Worm (Caenorhabditis elegans) whole organism, L4/young adult: Measurements from ENCODE around the gene C40A11.8.
A peak's percentile ranks its signal among the peaks of the same experiment; 100 is the strongest.

Source experiments
- W03F9.2 ChIP-seq: fragments of 150-350 bp; optimal IDR thresholded peaks from 2 replicates; lab custom pipeline; 2014; ENCODE audit warnings: missing biosample characterization, missing genetic modification characterization
- dao-5 ChIP-seq: sonication (generic microtip); optimal IDR thresholded peaks from 2 replicates; lab custom pipeline; 2016; ENCODE audit warnings: missing genotype, missing genetic modification characterization, moderate library complexity, missing compliant biosample characterization
- him-1 ChIP-seq: sonication (generic microtip); optimal IDR thresholded peaks from 2 replicates; lab custom pipeline; 2016; ENCODE audit warnings: missing genotype, missing genetic modification reagents, missing genetic modification characterization, missing compliant biosample characterization

Gene C40A11.8

DNA sequence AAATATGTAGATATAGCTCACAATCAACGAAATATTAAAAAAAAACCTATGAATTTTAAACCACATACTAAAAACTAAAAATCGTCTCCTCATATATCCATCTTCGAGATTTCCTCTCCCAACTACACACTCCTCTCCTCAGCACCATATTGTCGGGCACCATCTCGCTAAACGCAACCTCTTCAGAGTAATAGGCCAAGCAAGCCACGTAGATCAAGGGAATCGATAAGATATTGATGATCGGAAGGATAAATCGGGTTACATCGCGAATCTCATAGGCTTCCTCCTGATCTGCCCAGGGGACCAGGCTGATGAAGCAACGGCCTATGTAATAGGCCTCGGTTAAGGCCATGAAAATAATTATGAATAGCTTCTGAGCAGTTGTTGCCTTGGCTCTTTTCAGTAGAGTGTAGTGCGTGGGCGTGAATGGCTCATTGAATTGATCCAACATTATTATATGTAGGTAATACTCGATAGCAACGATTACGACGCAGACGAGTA, at the start of gene C40A11.8, which contains the start of gene C40A11.7:
Gene C40A11.8, minus strand, starts transcription at position 451 of the 501 bp plus-strand sequence.
Gene C40A11.7, minus strand, starts transcription at position 101 of the 501 bp plus-strand sequence.
- TF ChIP-seq W03F9.2 (no peak), dao-5 (no peak), him-1 (tag; lab: Kevin White, UChicago) (no peak)

DNA sequence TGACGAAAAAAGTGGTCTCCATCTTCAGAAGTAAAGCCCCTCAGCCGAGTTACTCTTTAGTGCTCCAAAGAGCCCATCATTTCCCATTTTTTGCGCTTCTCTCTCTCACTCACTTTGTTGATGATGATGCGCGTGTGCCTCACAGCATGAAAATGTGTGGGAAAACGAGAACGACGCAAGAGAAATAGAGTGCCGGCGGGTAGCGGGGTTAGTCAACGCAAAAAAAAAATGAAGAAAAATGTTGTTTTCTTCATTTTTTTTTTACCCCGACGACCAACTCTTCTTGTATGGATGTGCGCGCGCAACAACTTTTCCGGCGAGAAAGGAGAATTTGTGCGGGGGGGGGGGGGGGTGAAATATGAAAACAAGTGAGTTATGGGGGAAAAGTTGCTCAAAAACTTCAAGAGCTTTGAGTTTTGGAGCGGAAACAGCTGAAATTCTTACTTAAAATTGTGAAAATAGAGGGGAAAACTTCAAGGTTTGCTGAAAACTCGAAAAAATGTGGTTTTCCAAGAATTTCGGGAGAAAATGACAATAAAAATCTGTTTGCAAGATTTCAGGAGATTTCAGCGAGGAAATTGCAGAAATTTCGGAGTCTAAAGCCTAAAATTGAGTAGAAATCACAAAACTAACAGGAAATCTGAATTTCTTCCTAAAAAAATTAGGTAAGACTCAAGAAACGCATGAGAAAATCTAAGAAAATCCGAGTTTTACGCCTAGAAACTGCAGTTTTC, 47.0 kb upstream of the C40A11.8 start, which contains the start of gene C33C12.1:
Gene C33C12.1, plus strand, starts transcription at position 684 of the 734 bp plus-strand sequence.
- TF ChIP-seq him-1 (tag; lab: Kevin White, UChicago) (peak; percentile 7), W03F9.2 (no peak)

DNA sequence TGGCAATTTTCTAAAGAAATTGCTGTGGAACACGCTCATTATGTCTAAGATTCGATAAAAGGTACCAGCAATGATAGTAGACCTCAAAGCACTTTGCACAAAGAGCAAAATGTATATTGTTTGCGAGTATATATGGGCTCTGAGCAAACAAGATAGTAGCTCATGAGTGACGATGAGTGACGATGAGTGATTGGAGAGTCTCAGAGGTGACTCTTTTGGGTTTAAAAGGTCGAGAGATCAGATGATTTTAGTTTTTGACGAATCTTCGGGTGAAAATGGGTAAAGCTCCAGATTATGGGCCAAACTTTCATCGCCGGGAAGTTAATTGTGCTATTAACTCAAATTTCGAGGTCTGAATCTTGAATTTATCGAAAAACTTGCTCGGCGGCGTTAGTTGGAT, 46.0 kb upstream of the C40A11.8 start:
- TF ChIP-seq W03F9.2: no peak
- no peak for TF ChIP-seq dao-5
- TF ChIP-seq him-1 (tag; lab: Kevin White, UChicago): no peak

DNA sequence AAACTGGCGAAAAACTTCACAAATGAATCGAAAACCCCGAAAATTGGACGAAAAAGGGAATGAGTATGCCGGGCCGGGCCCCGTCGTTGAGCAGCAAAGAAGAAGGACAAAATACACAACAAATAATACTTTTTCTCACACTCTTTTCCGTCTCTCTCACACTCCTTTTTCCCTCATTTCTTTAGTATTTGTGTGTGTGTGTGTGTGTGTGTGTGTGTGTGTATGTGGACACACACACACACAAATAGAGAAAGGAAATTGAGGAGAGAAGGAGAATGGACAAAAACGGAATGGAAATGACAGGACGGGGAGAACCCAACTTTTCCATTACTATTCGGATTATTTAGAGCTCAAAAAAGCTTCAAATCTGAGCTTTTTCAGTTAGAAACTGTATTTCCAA, 44.8 kb upstream of the C40A11.8 start:
- no peak for TF ChIP-seq W03F9.2
- TF ChIP-seq dao-5: no peak
- TF ChIP-seq him-1 (tag; lab: Kevin White, UChicago): no peak

DNA sequence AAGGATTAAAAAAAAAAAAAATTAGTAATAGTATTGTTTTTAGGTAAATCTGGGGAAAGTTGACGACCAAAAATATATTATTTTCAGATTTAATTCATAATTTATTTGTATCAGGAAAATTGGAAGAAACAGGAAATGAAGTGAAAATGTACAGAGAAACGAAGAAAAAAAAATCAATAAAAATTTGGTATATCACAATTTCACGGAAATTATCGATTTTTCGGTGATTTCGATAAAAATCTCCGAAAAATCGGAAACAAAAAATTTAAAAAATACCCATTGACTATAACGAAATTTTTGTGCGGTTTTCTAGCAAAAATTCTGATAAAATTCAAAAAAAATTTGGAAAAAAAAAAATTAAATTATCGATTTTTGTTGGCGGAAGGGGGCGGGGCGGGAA, 41.5 kb upstream of the C40A11.8 start:
- TF ChIP-seq him-1 (tag; lab: Kevin White, UChicago) (no peak), W03F9.2 (no peak), dao-5 (no peak)

DNA sequence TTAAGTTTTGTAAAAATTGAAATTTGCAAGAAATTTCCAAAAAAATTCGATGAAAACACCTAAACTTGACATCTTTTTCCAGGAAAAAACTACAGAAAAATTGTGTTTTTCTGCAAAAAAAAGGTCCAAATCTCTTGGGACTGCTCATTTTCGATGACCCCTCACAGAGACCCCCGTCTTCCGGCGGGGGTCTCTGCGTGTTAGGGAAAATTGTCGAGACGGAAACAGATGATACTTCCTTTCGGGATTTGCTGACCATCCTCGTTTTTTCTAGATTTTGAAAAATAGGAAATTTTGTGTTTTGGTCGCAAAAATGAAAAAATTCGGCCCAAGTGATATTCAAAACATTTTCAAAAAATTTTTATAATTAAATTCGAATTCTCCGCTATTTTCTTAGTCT, 40.6 kb upstream of the C40A11.8 start:
- TF ChIP-seq him-1 (tag; lab: Kevin White, UChicago): no peak
- no peak for TF ChIP-seq W03F9.2
- TF ChIP-seq dao-5: no peak

DNA sequence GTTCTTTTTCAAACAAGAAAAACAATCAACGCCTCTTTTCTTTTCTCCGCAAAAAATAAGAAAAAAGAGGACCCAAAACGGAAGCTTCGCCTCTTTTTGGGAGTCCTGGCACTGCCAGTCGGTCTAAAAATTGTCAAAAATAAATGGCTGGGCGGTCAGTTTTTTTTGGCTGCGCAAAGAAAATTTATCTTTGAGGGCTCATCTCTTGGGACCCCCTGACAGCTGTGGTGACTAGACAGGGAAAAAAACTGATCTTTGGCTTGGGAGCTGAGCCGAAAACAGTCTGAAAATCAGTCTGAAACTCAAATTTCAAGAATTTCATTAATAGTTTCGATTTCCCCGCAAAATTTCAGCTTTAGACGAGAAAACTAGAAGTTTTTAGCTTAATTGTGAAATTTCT, 39.8 kb upstream of the C40A11.8 start:
- TF ChIP-seq dao-5 (no peak), W03F9.2 (no peak), him-1 (tag; lab: Kevin White, UChicago) (no peak)

DNA sequence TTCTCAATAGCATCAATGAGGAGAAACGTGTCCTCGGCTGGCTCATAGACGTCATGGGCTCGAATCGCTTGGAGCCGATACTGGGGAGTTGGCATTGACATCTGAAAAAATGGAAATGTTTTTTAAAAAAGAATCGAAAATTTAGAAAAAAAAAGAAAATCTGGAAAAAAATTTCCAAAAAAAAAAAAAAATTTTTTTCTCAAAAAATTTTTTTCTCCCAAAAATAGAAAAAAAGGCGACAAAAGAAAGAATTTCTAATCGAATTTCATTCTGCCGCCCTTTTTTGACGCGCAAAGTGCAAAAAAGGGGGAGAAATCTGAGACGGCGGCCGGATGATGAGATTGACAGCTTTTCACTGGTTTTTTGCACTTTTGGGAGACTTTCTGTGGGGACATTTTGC, 38.6 kb upstream of the C40A11.8 start, which contains the start of gene mtq-2:
Gene mtq-2, minus strand, starts transcription at position 101 of the 400 bp plus-strand sequence.
- TF ChIP-seq him-1 (tag; lab: Kevin White, UChicago) (no peak), W03F9.2 (no peak), dao-5 (no peak)

DNA sequence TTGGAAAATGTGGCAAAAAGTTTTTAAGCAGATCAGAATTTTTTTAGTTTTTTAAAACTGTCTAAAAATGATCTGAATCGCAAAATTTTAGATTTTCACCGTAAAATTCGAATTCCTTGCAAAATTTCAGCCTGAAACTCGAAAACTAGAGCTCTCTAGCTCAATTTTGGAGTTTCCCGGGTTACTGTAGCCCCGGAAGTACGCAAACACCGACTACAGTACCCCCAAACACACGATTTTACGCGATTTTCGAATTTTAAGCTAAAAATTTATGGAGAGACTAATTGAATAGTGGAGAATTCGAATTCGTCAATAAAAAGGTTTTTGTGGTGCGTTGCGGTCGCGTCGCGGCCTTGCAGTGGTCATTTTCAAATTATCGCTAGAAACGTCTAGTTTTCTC, 36.0 kb upstream of the C40A11.8 start:
- TF ChIP-seq W03F9.2 (no peak), him-1 (tag; lab: Kevin White, UChicago) (no peak), dao-5 (no peak)

DNA sequence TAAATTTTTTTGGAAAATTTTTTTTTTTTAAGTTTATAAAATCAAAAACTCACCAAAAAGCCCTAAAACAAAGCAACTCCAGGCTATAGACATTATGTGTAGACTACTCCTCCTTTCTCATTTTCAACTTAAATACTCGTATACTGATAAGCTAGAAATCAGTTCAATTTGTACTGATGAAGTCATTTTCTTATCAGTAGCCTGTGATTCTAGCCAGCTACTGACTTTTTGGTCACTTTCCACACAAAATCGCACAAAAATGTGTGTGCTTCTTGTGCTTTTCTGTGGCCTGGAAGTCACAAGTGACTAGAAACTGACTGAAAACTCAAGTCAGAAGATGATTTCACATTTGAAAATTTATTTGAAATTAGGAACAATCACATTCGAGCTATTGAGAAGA, 35.6 kb upstream of the C40A11.8 start, which contains the start of gene gba-2:
Gene gba-2, minus strand, starts transcription at position 106 of the 400 bp plus-strand sequence.
- TF ChIP-seq dao-5 (no peak), him-1 (tag; lab: Kevin White, UChicago) (no peak)

DNA sequence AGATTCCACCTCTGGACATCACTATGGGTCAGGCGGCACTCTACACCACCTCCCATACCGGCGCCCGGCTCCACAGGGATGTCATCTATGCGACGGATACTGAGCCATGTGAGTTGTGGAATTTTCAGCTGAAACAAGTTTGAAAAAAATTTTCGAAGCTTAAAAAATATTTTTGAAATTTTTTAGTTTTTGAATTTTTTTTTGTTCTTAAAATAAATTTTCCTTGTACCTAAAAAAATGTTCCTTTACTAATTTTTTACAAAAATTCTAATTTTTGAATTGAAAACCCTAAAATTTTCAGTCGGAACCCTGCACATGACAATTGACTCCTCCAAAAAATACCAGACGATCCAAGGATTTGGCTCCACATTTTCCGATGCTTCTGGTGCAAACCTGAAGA, 27.0 kb upstream of the C40A11.8 start:
- TF ChIP-seq W03F9.2 (no peak), him-1 (tag; lab: Kevin White, UChicago) (no peak), dao-5 (no peak)

DNA sequence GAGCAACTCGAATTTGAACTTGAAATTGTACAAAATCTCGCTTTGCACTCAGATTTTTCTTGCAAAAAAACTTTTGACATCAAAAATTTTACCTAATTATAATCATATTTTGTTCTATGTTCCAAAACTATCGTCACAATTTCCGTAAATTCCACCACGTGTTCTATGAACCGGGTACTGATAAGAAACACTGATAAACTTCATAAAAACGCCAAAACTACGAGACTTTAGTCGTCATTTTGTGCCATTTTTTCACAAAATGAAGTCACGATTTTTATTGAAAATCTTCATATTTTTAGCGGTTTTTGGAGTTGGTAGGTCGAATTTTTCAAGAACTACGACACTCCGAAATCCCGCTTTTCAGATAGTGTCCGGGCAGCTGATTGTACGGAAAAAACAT, 26.0 kb upstream of the C40A11.8 start, which contains the start of gene gba-1:
Gene gba-1, plus strand, starts transcription at position 54 of the 400 bp plus-strand sequence.
- no peak for TF ChIP-seq W03F9.2
- TF ChIP-seq dao-5: no peak
- no peak for TF ChIP-seq him-1 (tag; lab: Kevin White, UChicago)

DNA sequence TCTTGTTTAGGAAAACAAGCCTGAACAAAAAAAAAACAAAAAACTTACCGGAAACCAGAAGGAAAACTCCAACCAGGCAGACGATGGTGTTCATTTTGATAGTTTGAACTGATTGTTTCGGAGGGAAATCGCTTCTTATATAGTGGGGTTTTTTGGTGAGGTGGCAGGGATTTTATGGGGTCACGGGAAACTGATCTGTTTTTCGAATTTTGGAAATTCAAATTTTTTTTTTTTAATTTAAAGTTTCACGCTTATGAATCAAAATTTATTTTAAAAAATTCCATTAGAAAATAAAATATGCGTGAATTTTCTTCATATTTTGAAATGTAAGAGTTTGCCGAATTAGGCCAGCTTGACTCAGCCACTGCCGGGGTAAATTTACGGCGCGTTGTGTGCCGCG, 24.6 kb upstream of the C40A11.8 start, which contains the start of gene C33C12.7:
Gene C33C12.7, minus strand, starts transcription at position 101 of the 400 bp plus-strand sequence.
- TF ChIP-seq dao-5: no peak
- no peak for TF ChIP-seq W03F9.2
- no peak for TF ChIP-seq him-1 (tag; lab: Kevin White, UChicago)

DNA sequence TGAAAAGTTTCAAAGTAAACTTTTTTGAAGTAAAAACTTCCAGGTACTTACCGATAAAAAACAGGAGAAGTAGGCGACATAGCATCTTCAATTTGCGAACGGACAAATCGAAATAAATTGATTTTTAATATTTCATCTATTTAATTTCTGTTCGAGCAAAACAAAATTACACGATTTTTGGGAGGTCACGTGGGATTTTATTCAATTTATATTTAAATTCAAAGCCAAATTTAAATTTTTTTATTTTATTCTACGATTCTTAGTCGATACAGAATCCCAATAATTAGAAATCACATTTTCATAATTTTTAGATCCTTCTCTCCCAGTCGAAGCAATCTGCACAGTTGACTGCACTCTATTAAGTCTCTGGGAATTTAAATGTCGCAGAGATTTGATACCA, 19.4 kb upstream of the C40A11.8 start, which contains the start of gene C33C12.12:
Gene C33C12.12, minus strand, starts transcription at position 101 of the 400 bp plus-strand sequence.
- no peak for TF ChIP-seq him-1 (tag; lab: Kevin White, UChicago)
- TF ChIP-seq W03F9.2: no peak
- TF ChIP-seq dao-5: no peak

DNA sequence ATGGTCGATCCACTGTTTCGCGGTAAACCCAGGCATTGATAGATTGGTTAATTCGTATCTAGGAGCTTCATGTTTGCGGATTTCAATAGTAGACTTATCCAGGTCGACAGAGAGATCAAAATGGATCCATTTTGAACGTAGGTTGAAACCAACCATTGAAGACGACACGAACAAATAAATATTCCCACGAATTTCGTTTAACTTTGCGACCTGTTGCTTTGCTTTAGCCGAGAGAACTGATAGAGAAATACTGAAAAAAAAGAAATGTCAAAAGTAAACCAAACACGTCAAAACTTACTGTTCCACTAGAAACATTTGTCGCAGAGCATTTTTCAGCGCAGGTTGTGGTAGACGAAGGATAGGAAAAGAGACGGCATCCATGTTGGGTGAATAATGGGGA, 17.6 kb upstream of the C40A11.8 start, which contains the start of gene fbxb-38:
Gene fbxb-38, minus strand, starts transcription at position 390 of the 400 bp plus-strand sequence.
- TF ChIP-seq him-1 (tag; lab: Kevin White, UChicago) (no peak), dao-5 (no peak), W03F9.2 (no peak)
